Fruit fly (Drosophila melanogaster) whole organism, embryonic: Measurements from ENCODE around the gene CG17230.

Experiments used
- Bdp1 ChIP-seq: fragments of 200-800 bp; sonication (Bioruptor generic); optimal IDR thresholded peaks from 3 replicates; lab custom pipeline; 2016; ENCODE audit warnings: missing biosample characterization, missing genetic modification characterization
- CG12071 ChIP-seq: fragments of 200-800 bp; sonication (Bioruptor generic); optimal IDR thresholded peaks from 3 replicates; lab custom pipeline; 2018; ENCODE audit warnings: missing biosample characterization, mild to moderate bottlenecking, missing genetic modification characterization
- CG1233 ChIP-seq: fragments of 200-800 bp; sonication (Bioruptor generic); optimal IDR thresholded peaks from 4 replicates; lab custom pipeline; 2018; ENCODE audit warnings: missing biosample characterization, mild to moderate bottlenecking, missing genetic modification characterization
- CG13894 ChIP-seq: fragments of 200-800 bp; sonication (Bioruptor generic); optimal IDR thresholded peaks from 3 replicates; lab custom pipeline; 2018; ENCODE audit warnings: missing biosample characterization, mild to moderate bottlenecking, missing genetic modification characterization, moderate library complexity
- CG14667 ChIP-seq: fragments of 200-800 bp; sonication (Bioruptor generic); IDR thresholded peaks from 2 replicates; pipeline ENCODE4 v1.3.6; 2022; ENCODE audit warnings: missing biosample characterization, missing genetic modification characterization
- CG16779 ChIP-seq: fragments of 200-800 bp; sonication (Bioruptor generic); IDR thresholded peaks from 2 replicates; pipeline ENCODE4 v1.3.6; 2022; ENCODE audit warnings: missing biosample characterization, missing genetic modification characterization
- CG17359 ChIP-seq: fragments of 200-800 bp; sonication (Bioruptor generic); optimal IDR thresholded peaks from 3 replicates; lab custom pipeline; 2018; ENCODE audit warnings: missing biosample characterization, mild to moderate bottlenecking, missing genetic modification characterization, moderate library complexity
- CG17361 ChIP-seq: fragments of 200-800 bp; sonication (Bioruptor generic); IDR thresholded peaks from 3 replicates; pipeline ENCODE4 v1.3.6; 2022; ENCODE audit warnings: missing biosample characterization, missing genetic modification characterization
- CG18599 ChIP-seq: fragments of 200-800 bp; sonication (Bioruptor generic); optimal IDR thresholded peaks from 3 replicates; lab custom pipeline; 2017; ENCODE audit warnings: missing biosample characterization, missing genetic modification characterization, mild to moderate bottlenecking, moderate library complexity, missing genetic modification reagents
- CG3163 ChIP-seq: fragments of 200-800 bp; sonication (Bioruptor generic); optimal IDR thresholded peaks from 3 replicates; lab custom pipeline; 2016; ENCODE audit warnings: missing biosample characterization, missing genetic modification characterization
- CG4730 ChIP-seq: fragments of 200-800 bp; sonication (Bioruptor generic); IDR thresholded peaks from 2 replicates; pipeline ENCODE4 v1.3.6; 2022; ENCODE audit warnings: missing biosample characterization, missing genetic modification characterization
- CG6272 ChIP-seq: fragments of 200-800 bp; sonication (Bioruptor generic); IDR thresholded peaks from 2 replicates; pipeline ENCODE4 v1.3.6; 2022; ENCODE audit warnings: missing biosample characterization, missing genetic modification characterization
- CG8089 ChIP-seq: fragments of 200-800 bp; sonication (Bioruptor generic); optimal IDR thresholded peaks from 3 replicates; lab custom pipeline; 2016; ENCODE audit warnings: missing biosample characterization, missing genetic modification characterization
- CG8281 ChIP-seq: fragments of 200-800 bp; sonication (Bioruptor generic); optimal IDR thresholded peaks from 2 replicates; lab custom pipeline; 2018; ENCODE audit warnings: missing biosample characterization, mild to moderate bottlenecking, missing genetic modification characterization, moderate library complexity
- CG8359 ChIP-seq: fragments of 200-800 bp; sonication (Bioruptor generic); optimal IDR thresholded peaks from 2 replicates; lab custom pipeline; 2017; ENCODE audit warnings: missing biosample characterization, mild to moderate bottlenecking, missing genetic modification characterization, borderline replicate concordance
- CG9727 ChIP-seq: fragments of 200-800 bp; sonication (Bioruptor generic); optimal IDR thresholded peaks from 3 replicates; lab custom pipeline; 2017; ENCODE audit warnings: missing biosample characterization, mild to moderate bottlenecking, missing genetic modification characterization
- CHES-1-like ChIP-seq: fragments of 200-800 bp; sonication (Bioruptor generic); optimal IDR thresholded peaks from 2 replicates; lab custom pipeline; 2016; ENCODE audit warnings: missing biosample characterization, missing genetic modification characterization
- Dp ChIP-seq: fragments of 200-800 bp; sonication (Bioruptor generic); optimal IDR thresholded peaks from 2 replicates; lab custom pipeline; 2018; ENCODE audit warnings: missing biosample characterization, mild to moderate bottlenecking, missing genetic modification characterization, moderate library complexity
- HmgD ChIP-seq: fragments of 200-800 bp; sonication (Bioruptor generic); optimal IDR thresholded peaks from 3 replicates; lab custom pipeline; 2016; ENCODE audit warnings: missing biosample characterization, missing genetic modification characterization
- Hr3 ChIP-seq: fragments of 200-800 bp; sonication (Bioruptor generic); optimal IDR thresholded peaks from 3 replicates; lab custom pipeline; 2016; ENCODE audit warnings: missing biosample characterization, missing genetic modification characterization
- Hr78 ChIP-seq, 2 experiments: fragments of 200-800 bp in 1 of 2; fragments of >200 bp in 1 of 2; sonication (Bioruptor generic) in 1 of 2; optimal IDR thresholded peaks; 2 replicates each; lab custom pipeline; 2017 to 2019; ENCODE audit warnings: missing biosample characterization in 2 of 2, missing genetic modification characterization in 2 of 2, mild to moderate bottlenecking in 1 of 2, moderate library complexity in 1 of 2
- Lhr ChIP-seq: fragments of 200-800 bp; sonication (Bioruptor generic); optimal IDR thresholded peaks from 3 replicates; lab custom pipeline; 2017; ENCODE audit warnings: mild to moderate bottlenecking, missing biosample characterization, missing genetic modification reagents, missing genetic modification characterization
- MTF-1 ChIP-seq: fragments of 200-800 bp; sonication (Bioruptor generic); optimal IDR thresholded peaks from 2 replicates; lab custom pipeline; 2018; ENCODE audit warnings: missing biosample characterization, mild to moderate bottlenecking, missing genetic modification characterization, borderline replicate concordance
- Mad ChIP-seq: fragments of 200-800 bp; sonication (Bioruptor generic); optimal IDR thresholded peaks from 2 replicates; lab custom pipeline; 2016; ENCODE audit warnings: missing biosample characterization, missing genetic modification characterization
- Meics ChIP-seq: fragments of 200-800 bp; sonication (Bioruptor generic); optimal IDR thresholded peaks from 2 replicates; lab custom pipeline; 2017; ENCODE audit warnings: missing biosample characterization, mild to moderate bottlenecking, missing genetic modification characterization
- NC2α ChIP-seq: fragments of 200-800 bp; sonication (Bioruptor generic); optimal IDR thresholded peaks from 2 replicates; lab custom pipeline; 2016; ENCODE audit warnings: missing biosample characterization, missing genetic modification characterization
- Side ChIP-seq: fragments of 200-800 bp; sonication (Bioruptor generic); optimal IDR thresholded peaks from 2 replicates; lab custom pipeline; 2016; ENCODE audit warnings: missing biosample characterization, missing genetic modification characterization
- Ssrp ChIP-seq: fragments of 200-800 bp; sonication (Bioruptor generic); optimal IDR thresholded peaks from 2 replicates; lab custom pipeline; 2018; ENCODE audit warnings: missing biosample characterization, mild to moderate bottlenecking, missing genetic modification characterization, moderate library complexity
- YL-1 ChIP-seq: fragments of 200-800 bp; sonication (Bioruptor generic); optimal IDR thresholded peaks from 3 replicates; lab custom pipeline; 2017; ENCODE audit warnings: missing biosample characterization, mild to moderate bottlenecking, missing genetic modification characterization
- abd-A ChIP-seq: fragments of 200-800 bp; sonication (Bioruptor generic); optimal IDR thresholded peaks from 3 replicates; lab custom pipeline; 2019; ENCODE audit warnings: missing biosample characterization, mild to moderate bottlenecking, missing genetic modification characterization, moderate library complexity
- ash1 ChIP-seq: fragments of 200-800 bp; sonication (Bioruptor generic); optimal IDR thresholded peaks from 2 replicates; lab custom pipeline; 2018; ENCODE audit warnings: missing biosample characterization, mild to moderate bottlenecking, missing genetic modification characterization
- chn ChIP-seq: fragments of 200-800 bp; sonication (Bioruptor generic); optimal IDR thresholded peaks from 2 replicates; lab custom pipeline; 2016; ENCODE audit warnings: missing biosample characterization, missing genetic modification characterization
- ci ChIP-seq: fragments of 200-800 bp; sonication (Bioruptor generic); IDR thresholded peaks from 3 replicates; pipeline ENCODE4 v1.3.6; 2022; ENCODE audit warnings: missing biosample characterization, missing genetic modification characterization
- en ChIP-seq: fragments of 200-800 bp; sonication (Bioruptor generic); optimal IDR thresholded peaks from 2 replicates; lab custom pipeline; 2016; ENCODE audit warnings: missing biosample characterization, missing genetic modification characterization
- fd102C ChIP-seq: fragments of 200-800 bp; sonication (Bioruptor generic); optimal IDR thresholded peaks from 2 replicates; lab custom pipeline; 2018; ENCODE audit warnings: missing biosample characterization, mild to moderate bottlenecking, missing genetic modification characterization, moderate library complexity
- fd96Cb ChIP-seq: fragments of 200-800 bp; sonication (Bioruptor generic); optimal IDR thresholded peaks from 2 replicates; lab custom pipeline; 2018; ENCODE audit warnings: missing biosample characterization, mild to moderate bottlenecking, missing genetic modification characterization, moderate library complexity
- ftz-f1 ChIP-seq: fragments of 200-800 bp; sonication (Bioruptor generic); optimal IDR thresholded peaks from 2 replicates; lab custom pipeline; 2016; ENCODE audit warnings: missing biosample characterization, missing genetic modification characterization
- ham ChIP-seq: fragments of 200-800 bp; sonication (Bioruptor generic); IDR thresholded peaks from 2 replicates; pipeline ENCODE4 v1.3.6; 2022; ENCODE audit warnings: missing biosample characterization, missing genetic modification characterization
- her ChIP-seq: fragments of 200-800 bp; sonication (Bioruptor generic); optimal IDR thresholded peaks from 2 replicates; lab custom pipeline; 2016; ENCODE audit warnings: missing biosample characterization, missing genetic modification characterization
- inv ChIP-seq: fragments of 200-800 bp; sonication (Bioruptor generic); IDR thresholded peaks from 2 replicates; pipeline ENCODE4 v1.3.6; 2022; ENCODE audit warnings: missing biosample characterization, missing genetic modification characterization; ENCODE audit not compliant: partially characterized antibody
- kni ChIP-seq: fragments of 200-800 bp; sonication (Bioruptor generic); optimal IDR thresholded peaks from 3 replicates; lab custom pipeline; 2017; ENCODE audit warnings: mild to moderate bottlenecking, missing biosample characterization, missing genetic modification reagents, missing genetic modification characterization
- lilli ChIP-seq: fragments of 200-800 bp; sonication (Bioruptor generic); optimal IDR thresholded peaks from 3 replicates; lab custom pipeline; 2016; ENCODE audit warnings: missing biosample characterization, missing genetic modification characterization
- lmd ChIP-seq: fragments of 200-800 bp; sonication (Bioruptor generic); IDR thresholded peaks from 2 replicates; pipeline ENCODE4 v1.3.6; 2022; ENCODE audit warnings: missing biosample characterization, missing genetic modification characterization
- nerfin-2 ChIP-seq: fragments of 200-800 bp; sonication (Bioruptor generic); IDR thresholded peaks from 2 replicates; pipeline ENCODE4 v1.3.6; 2022; ENCODE audit warnings: missing biosample characterization, missing genetic modification characterization; ENCODE audit not compliant: partially characterized antibody
- pan ChIP-seq, 4 experiments: fragments of >200 bp in 3 of 4; fragments of 200-800 bp in 1 of 4; sonication (Bioruptor generic) in 1 of 4; optimal IDR thresholded peaks in 3 of 4; IDR thresholded peaks in 1 of 4; 2 replicates each; pipeline versions ENCODE4 v1.3.6 to Lab custom; 2017 to 2022; ENCODE audit warnings: missing biosample characterization in 2 of 4, missing genetic modification characterization in 2 of 4, mixed read lengths in 1 of 4
- slbo ChIP-seq: fragments of 200-800 bp; sonication (Bioruptor generic); IDR thresholded peaks from 2 replicates; pipeline ENCODE4 v1.3.6; 2022; ENCODE audit warnings: missing biosample characterization, missing genetic modification characterization
- sna ChIP-seq: fragments of 200-800 bp; sonication (Bioruptor generic); IDR thresholded peaks from 2 replicates; pipeline ENCODE4 v1.3.6; 2022; ENCODE audit warnings: missing biosample characterization, missing genetic modification characterization; ENCODE audit not compliant: partially characterized antibody
- ssp ChIP-seq: fragments of 200-800 bp; sonication (Bioruptor generic); IDR thresholded peaks from 2 replicates; pipeline ENCODE4 v1.3.6; 2022; ENCODE audit warnings: missing biosample characterization, missing genetic modification characterization
- unpg ChIP-seq: fragments of 200-800 bp; sonication (Bioruptor generic); optimal IDR thresholded peaks from 3 replicates; lab custom pipeline; 2018; ENCODE audit warnings: missing biosample characterization, mild to moderate bottlenecking, missing genetic modification characterization, moderate library complexity

Gene CG17230

dm6 chr3R:11421643-11422122, 15.9 kb upstream of the CG17230 start, which contains the start of the genes ninaG and Sptz (continued):
- peak; percentile 89 for TF ChIP-seq ftz-f1
- peak; percentile 87 for TF ChIP-seq Meics (GFP tag; lab: Kevin White, UChicago)
- TF ChIP-seq abd-A (tag; lab: Kevin White, UChicago): no peak
- TF ChIP-seq CHES-1-like (GFP tag; lab: Kevin White, UChicago): peak; percentile 93
- peak; percentile 70 for TF ChIP-seq CG16779 (GFP tag; lab: Robert Waterston, UW)
- peak; percentile 91 for TF ChIP-seq CG18599 (GFP tag; lab: Kevin White, UChicago)
- peak; percentile 97 for TF ChIP-seq lmd (GFP tag; lab: Robert Waterston, UW)
- TF ChIP-seq YL-1 (GFP tag; lab: Kevin White, UChicago): peak; percentile 66
- peak; percentile 86 for TF ChIP-seq HmgD
- peak; percentile 80 for TF ChIP-seq en (GFP tag; lab: Kevin White, UChicago)
- peak; percentile 85 for TF ChIP-seq Lhr
- TF ChIP-seq Ssrp (tag; lab: Kevin White, UChicago): peak; percentile 94
- TF ChIP-seq lilli (GFP tag; lab: Kevin White, UChicago): peak; percentile 98
- peak; percentile 95 for TF ChIP-seq CG14667 (GFP tag; lab: Robert Waterston, UW)
- peak; percentile 98 for TF ChIP-seq CG17361 (GFP tag; lab: Robert Waterston, UW)
- peak; percentile 93 for TF ChIP-seq unpg (GFP tag; lab: Kevin White, UChicago)
- TF ChIP-seq CG12071: peak; percentile 48
- peak; percentile 95 for TF ChIP-seq Mad (GFP tag; lab: Kevin White, UChicago)
- TF ChIP-seq CG8281 (tag; lab: Kevin White, UChicago): peak; percentile 63
- peak; percentile 97 for TF ChIP-seq CG6272 (GFP tag; lab: Robert Waterston, UW)
- TF ChIP-seq CG13894: no peak
- peak; percentile 78 for TF ChIP-seq Dp (GFP tag; lab: Kevin White, UChicago)
- TF ChIP-seq kni (GFP tag; lab: Kevin White, UChicago): no peak
- peak; percentile 52 for TF ChIP-seq fd102C
- TF ChIP-seq fd96Cb (tag; lab: Kevin White, UChicago): peak; percentile 92
- peak; percentile 72 for TF ChIP-seq MTF-1 (GFP tag; lab: Kevin White, UChicago)
- TF ChIP-seq CG17359: peak; percentile 92
- TF ChIP-seq slbo: peak; percentile 97
- TF ChIP-seq Hr3 (GFP tag; lab: Kevin White, UChicago): peak; percentile 95
- TF ChIP-seq ham (GFP tag; lab: Robert Waterston, UW): peak; percentile 65; the same call in 1 of the 2 replicates
- peak; percentile 91 for TF ChIP-seq ssp
- no peak for TF ChIP-seq ash1 (GFP tag; lab: Kevin White, UChicago)
- peak; percentile 95 for TF ChIP-seq CG4730 (GFP tag; lab: Robert Waterston, UW)
- TF ChIP-seq inv (GFP tag; lab: Robert Waterston, UW): no peak
- peak; percentile 91 for TF ChIP-seq Side (GFP tag; lab: Kevin White, UChicago)
- TF ChIP-seq nerfin-2 (GFP tag; lab: Robert Waterston, UW): no peak
- TF ChIP-seq CG9727 (GFP tag; lab: Kevin White, UChicago): peak; percentile 94
- TF ChIP-seq sna: peak; percentile 44; the same call in 1 of the 2 replicates
- TF ChIP-seq ci (GFP tag; lab: Robert Waterston, UW): peak; percentile 91
- TF ChIP-seq NC2α (GFP tag; lab: Kevin White, UChicago): peak; percentile 86
- peak; percentile 56 for TF ChIP-seq CG8359
- TF ChIP-seq CG1233: peak; percentile 85
- no peak for TF ChIP-seq Hr78 (GFP tag; optimal IDR thresholded peaks at IDR 0.05; lab: Kevin White, UChicago)
- TF ChIP-seq her (GFP tag; lab: Kevin White, UChicago): peak; percentile 84
- TF ChIP-seq CG8089 (GFP tag; lab: Kevin White, UChicago): peak; percentile 90
- no peak for TF ChIP-seq pan (optimal IDR thresholded peaks at IDR 0.05; lab: Kevin White, UChicago)
- TF ChIP-seq pan (GFP tag; optimal IDR thresholded peaks at IDR 0.05 in 1 of 2, IDR thresholded peaks at IDR 0.05 in 1 of 2): peak in 1 of 2 experiments; percentile 95
- TF ChIP-seq chn: peak; percentile 97
- peak; percentile 87 for TF ChIP-seq Bdp1 (GFP tag; lab: Kevin White, UChicago)
- TF ChIP-seq CG3163 (GFP tag; lab: Kevin White, UChicago): peak; percentile 75
